Worm (Caenorhabditis elegans) whole organism, L4/young adult: Measurements from ENCODE around the gene nhr-115.
"Not testable (repeated sequence)": the region's sequence is repeated elsewhere in the genome, so short reads cannot be mapped to it uniquely, and the experiment has no call there.

Source experiments
- W03F9.2 ChIP-seq: fragments of 150-350 bp; optimal IDR thresholded peaks from 2 replicates; lab custom pipeline; 2014; ENCODE audit warnings: missing biosample characterization, missing genetic modification characterization
- dao-5 ChIP-seq: sonication (generic microtip); optimal IDR thresholded peaks from 2 replicates; lab custom pipeline; 2016; ENCODE audit warnings: missing genotype, missing genetic modification characterization, moderate library complexity, missing compliant biosample characterization
- him-1 ChIP-seq: sonication (generic microtip); optimal IDR thresholded peaks from 2 replicates; lab custom pipeline; 2016; ENCODE audit warnings: missing genotype, missing genetic modification reagents, missing genetic modification characterization, missing compliant biosample characterization

DNA sequence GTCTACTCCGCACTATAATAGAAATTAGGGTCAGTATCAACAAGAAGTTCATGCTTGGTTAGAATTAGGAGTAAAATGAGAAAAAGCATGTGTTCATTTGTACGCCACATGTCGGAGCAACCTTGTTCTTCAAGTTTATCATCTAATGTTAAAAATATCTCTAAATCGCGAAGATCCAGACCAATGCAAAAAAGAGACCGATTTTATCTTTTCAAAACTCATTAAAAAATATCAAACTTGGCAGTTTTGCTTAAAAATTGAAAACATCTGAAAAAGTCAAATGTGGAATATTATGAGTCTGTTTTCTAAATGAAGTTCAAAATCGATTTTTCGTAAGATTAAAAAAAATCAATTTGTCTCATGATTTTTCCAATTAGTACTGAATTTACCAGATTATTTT lies 28.7 kb downstream of the nhr-115 start, which contains the start of gene Y19D10B.6:
- not testable (repeated sequence) for TF ChIP-seq W03F9.2, dao-5, him-1 (tag; lab: Kevin White, UChicago)
